Worm (Caenorhabditis elegans): ENCODE results near the gene frpr-9.

The frpr-9 gene

ce11 chrV:10966874-10967273 is 25.0 kb upstream of the frpr-9 start:
- TF ChIP-seq unc-62 (GFP tag; optimal IDR thresholded peaks at IDR 0.05) = no peak

ce11 chrV:10967594-10968273 is 24.2 kb upstream of the frpr-9 start:
- TF ChIP-seq unc-62 (GFP tag; optimal IDR thresholded peaks at IDR 0.05) = no peak

- no peak for TF ChIP-seq unc-62 (GFP tag; optimal IDR thresholded peaks at IDR 0.05)
These were observed 21.8 kb upstream of the frpr-9 start, which contains the start of gene F17C11.22 for ce11 chrV:10970070-10970469. Gene F17C11.22, minus strand, starts transcription at chrV:10970170.

ce11 chrV:10970930-10971329 is 21.0 kb upstream of the frpr-9 start:
- TF ChIP-seq unc-62 (GFP tag; optimal IDR thresholded peaks at IDR 0.05) = no peak

DNA sequence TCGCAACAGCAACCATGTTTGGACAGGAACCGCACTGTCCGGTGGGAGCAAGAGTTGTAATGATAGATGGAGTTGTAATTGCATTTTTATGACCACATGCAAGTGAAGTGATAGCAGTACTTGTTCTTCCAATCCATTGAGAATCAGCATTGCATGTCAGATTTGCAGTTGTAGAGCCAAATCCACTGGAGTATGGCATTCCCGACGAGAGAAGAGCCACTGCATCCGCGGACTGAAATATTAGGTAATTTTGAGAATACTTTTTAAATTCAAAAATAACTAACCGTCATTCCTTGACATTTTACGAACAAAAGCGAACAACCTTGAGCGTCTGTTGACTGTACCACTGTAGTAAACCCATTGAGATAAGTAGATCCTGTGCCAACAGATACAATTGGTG is 16.8 kb upstream of the frpr-9 start:
- TF ChIP-seq unc-62 (GFP tag; optimal IDR thresholded peaks at IDR 0.05) = no peak

DNA sequence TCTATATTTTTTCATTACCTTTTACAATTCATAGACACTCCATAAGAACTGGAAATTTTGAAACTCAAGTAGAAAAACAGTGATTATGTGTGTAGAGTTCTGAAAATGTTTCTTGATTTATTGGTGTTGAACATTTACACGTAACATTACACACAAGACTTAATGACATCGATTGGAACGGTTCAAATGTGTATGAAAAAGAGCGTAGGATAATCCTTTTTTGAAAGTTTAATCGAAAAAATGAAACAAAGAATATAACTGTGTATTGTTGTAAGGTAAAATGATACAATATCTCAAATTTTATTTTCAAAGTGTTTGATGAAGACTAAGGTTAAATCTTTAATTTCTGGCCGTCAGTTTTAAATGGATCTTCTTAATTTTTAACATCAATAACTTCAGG is 10.8 kb upstream of the frpr-9 start, which contains the start of gene fig-1:
fig-1 (minus strand) TSS at position 101 of the 400 bp plus-strand sequence.
- no peak for TF ChIP-seq unc-62 (GFP tag; optimal IDR thresholded peaks at IDR 0.05)

DNA sequence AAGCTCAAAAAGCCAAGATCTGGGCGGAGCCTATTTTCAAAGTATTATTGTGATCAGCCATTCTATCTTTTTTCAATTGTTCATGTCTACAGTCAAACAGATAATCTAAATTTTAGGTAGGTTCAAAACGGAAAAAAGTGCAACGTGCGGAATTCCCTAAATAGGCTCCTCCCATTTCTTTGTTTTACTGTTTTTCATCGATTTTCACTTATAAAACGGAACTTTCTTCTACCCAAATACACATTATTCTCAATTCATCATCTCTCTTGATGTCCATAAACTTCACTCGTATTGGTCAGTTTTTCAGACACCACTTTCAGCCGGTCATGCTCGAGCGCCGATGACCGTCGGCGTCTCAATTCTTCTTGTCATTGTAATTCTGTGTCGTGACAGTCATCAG is 6.9 kb downstream of the frpr-9 start, which contains the start of gene F53B7.7:
F53B7.7 (plus strand) TSS at position 301 of the 400 bp plus-strand sequence.
- no peak for TF ChIP-seq unc-62 (GFP tag; optimal IDR thresholded peaks at IDR 0.05)

DNA sequence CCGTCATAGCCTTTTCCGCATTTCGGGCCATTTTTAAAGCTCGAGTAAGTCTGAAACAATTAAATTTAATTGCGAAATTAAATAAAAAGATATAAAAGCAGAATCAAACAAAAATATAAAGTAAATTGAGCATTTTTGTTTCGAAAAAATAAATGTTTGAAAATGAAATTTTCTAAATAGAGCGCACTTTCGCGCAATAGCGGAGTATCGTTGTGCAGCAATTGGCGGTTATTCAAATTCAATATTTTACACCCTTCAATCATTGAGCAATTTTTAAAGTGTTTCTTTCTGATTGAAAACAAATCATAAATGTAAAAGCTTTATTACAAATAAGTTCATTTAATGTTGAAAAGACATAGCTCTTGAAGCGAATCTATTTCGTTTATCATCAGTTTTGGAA is 8.8 kb downstream of the frpr-9 start, which contains the start of gene isy-1:
isy-1 (minus strand) TSS at position 50 of the 400 bp plus-strand sequence.
- TF ChIP-seq unc-62 (GFP tag; optimal IDR thresholded peaks at IDR 0.05) = no peak

ce11 chrV:11002434-11002833 is 10.5 kb downstream of the frpr-9 start, which contains the start of gene F53B7.4:
Gene F53B7.4, minus strand, starts transcription at chrV:11002534.
- no peak for TF ChIP-seq unc-62 (GFP tag; optimal IDR thresholded peaks at IDR 0.05)

ce11 chrV:11004094-11004493 is 12.2 kb downstream of the frpr-9 start:
- TF ChIP-seq unc-62 (GFP tag; optimal IDR thresholded peaks at IDR 0.05) = no peak

DNA sequence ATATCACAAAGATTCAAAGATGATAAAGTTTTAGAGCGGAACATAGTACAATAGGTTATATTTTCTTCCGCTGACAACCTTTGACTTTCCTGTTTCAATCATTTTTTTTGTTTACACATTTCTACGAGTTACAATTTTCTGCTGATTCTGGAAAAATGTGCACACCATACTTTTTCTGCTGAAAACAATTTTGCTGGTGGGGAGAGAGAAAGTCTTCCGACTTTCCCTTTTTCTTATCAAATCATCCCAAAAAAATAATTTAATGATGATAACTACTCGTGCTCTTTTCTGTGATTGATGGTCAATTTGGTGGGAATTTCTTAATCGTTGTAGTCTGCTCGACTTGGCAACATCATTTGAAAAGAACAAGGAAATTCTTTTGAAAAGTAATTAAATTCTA is 15.8 kb downstream of the frpr-9 start:
- TF ChIP-seq unc-62 (GFP tag; optimal IDR thresholded peaks at IDR 0.05) = no peak

DNA sequence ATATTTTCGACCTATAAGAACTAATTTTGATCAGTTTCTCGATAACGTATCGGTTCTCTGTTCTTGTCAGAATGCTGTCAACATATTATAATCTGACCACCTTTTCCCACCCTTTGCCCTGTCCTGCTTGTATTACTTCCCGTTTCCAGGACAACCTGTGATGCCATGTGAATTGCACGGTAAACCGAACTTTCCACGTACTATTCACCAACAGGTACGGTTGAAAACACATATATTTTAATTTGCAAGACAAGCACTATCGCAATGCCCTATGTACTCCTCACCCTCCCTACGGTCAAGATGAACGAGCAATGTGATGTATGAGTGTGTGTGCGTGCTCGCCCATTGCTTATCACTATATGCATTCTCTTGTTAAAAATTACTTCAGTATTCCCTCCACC is 17.2 kb downstream of the frpr-9 start:
- TF ChIP-seq unc-62 (GFP tag; optimal IDR thresholded peaks at IDR 0.05) = no peak

ce11 chrV:11010768-11011167 is 18.9 kb downstream of the frpr-9 start:
- TF ChIP-seq unc-62 (GFP tag; optimal IDR thresholded peaks at IDR 0.05) = no peak

- TF ChIP-seq unc-62 (GFP tag; optimal IDR thresholded peaks at IDR 0.05) = no peak
These were observed 19.9 kb downstream of the frpr-9 start for ce11 chrV:11011807-11012206.

DNA sequence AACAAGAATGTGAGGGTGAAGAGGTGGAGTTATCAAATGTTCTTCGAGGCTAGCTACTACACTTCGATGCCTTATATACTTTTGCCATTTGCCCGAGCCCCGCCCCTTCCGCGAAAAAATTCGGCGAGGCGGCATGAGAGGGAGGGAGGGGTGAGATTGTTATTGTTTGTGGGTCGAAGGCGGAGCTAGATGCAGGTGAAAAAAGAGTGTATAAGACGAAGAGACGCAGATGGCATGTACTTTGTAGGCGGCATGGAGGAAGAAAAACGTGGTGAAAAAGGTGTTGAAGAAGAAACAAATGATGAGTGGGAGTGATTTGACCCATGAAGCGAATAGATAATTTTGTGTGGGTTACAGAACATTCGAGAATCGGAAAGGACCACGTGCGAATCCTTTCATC is 20.5 kb downstream of the frpr-9 start, which contains the start of gene C13G3.1:
C13G3.1 (minus strand) TSS at position 47 of the 400 bp plus-strand sequence.
- no peak for TF ChIP-seq unc-62 (GFP tag; optimal IDR thresholded peaks at IDR 0.05)

DNA sequence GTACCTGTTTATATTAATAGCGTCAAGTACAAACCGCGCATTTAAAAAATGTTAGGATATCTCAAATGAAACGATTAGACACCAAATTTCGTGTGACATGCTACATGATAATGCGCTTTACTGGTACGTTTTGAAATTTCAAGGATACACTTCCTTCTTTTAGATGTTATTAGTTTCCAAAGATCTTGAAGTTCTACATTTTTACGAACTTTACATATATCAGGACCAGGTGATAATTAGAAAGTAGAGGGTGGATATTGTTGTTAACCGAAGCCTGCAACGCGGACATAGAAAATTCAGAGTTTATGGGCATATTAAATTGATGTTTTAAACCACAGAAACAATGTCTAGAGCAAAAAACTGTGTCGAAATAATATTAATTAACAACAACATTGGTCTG is 21.3 kb downstream of the frpr-9 start:
- no peak for TF ChIP-seq unc-62 (GFP tag; optimal IDR thresholded peaks at IDR 0.05)

ce11 chrV:11014758-11015157 is 22.9 kb downstream of the frpr-9 start:
- no peak for TF ChIP-seq unc-62 (GFP tag; optimal IDR thresholded peaks at IDR 0.05)
